Fruit fly (Drosophila melanogaster): ENCODE results near the gene CG7130.

CG7130 gene

DNA sequence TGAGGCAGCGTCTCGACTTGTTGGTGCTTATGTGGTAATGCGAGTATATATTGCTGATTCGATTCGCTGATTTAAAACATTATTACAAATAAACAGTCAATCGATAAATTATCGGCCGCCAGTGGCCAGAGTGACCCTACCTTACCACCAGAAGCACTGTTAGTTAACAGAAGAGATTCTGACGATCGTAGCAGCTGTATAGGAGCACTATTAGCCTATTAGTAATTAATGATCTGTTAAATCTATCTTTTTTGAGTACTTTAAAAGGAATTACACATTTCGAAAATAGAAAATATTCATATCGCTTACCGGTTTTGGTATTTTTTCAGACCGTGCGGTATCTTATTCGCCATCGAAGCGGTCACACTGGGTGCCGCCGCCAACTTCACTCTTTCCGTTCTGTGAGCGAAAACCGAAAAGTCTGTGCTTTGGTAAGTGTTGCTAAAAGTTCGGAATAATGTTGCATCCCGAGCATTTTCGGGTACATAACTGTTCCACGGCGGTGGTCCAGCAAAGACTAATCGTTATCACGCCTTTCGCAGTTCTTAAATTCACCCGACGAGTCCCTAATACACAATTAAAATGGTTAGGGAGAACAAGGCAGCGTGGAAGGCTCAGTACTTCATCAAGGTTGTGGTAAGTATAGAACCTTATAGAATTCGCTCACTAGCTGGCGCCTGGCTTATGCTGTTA lies at the start of gene CG7130, which contains the start of gene RpLP0 (continued):
- TF ChIP-seq CG3163 (GFP tag; optimal IDR thresholded peaks at IDR 0.05): peak; percentile 82
- peak; percentile 90 for TF ChIP-seq CG32532 (GFP tag; IDR thresholded peaks at IDR 0.05)
- peak; percentile 98 for TF ChIP-seq MTF-1 (GFP tag; optimal IDR thresholded peaks at IDR 0.05; ENCODE audit: borderline replicate concordance)
- TF ChIP-seq CG10979 (tag; optimal IDR thresholded peaks at IDR 0.05): peak; percentile 82
- peak; percentile 100 for TF ChIP-seq Ets97D (GFP tag; optimal IDR thresholded peaks at IDR 0.05)
- peak; percentile 85 for TF ChIP-seq Spps (tag; optimal IDR thresholded peaks at IDR 0.05)
- no peak for TF ChIP-seq CG15073 (GFP tag; optimal IDR thresholded peaks at IDR 0.05)
- peak; percentile 41; the same call in 1 of the 2 replicates for TF ChIP-seq CG4360 (GFP tag; IDR thresholded peaks at IDR 0.05)
- TF ChIP-seq CG17385 (GFP tag; optimal IDR thresholded peaks at IDR 0.05): peak; percentile 89
- TF ChIP-seq ap (GFP tag; IDR thresholded peaks at IDR 0.05): peak; percentile 87
- TF ChIP-seq CG6654 (GFP tag; optimal IDR thresholded peaks at IDR 0.05): peak; percentile 81
- peak; percentile 81 for TF ChIP-seq CG2120 (GFP tag; optimal IDR thresholded peaks at IDR 0.05)
- peak; percentile 79 for TF ChIP-seq ranshi (GFP tag; IDR thresholded peaks at IDR 0.05)
- TF ChIP-seq CG31224 (GFP tag; IDR thresholded peaks at IDR 0.05): peak; percentile 75
- peak; percentile 91 for TF ChIP-seq gfzf (GFP tag; optimal IDR thresholded peaks at IDR 0.05)
- peak; percentile 71 for TF ChIP-seq CG4820 (GFP tag; optimal IDR thresholded peaks at IDR 0.05)
- peak; percentile 93 for TF ChIP-seq CrebB (tag; optimal IDR thresholded peaks at IDR 0.05)
- TF ChIP-seq kni (GFP tag; optimal IDR thresholded peaks at IDR 0.05): peak; percentile 93
- peak; percentile 81 for TF ChIP-seq bigmax (GFP tag; optimal IDR thresholded peaks at IDR 0.05)
- peak; percentile 80 for TF ChIP-seq jumu (GFP tag; optimal IDR thresholded peaks at IDR 0.05)
- TF ChIP-seq ci (GFP tag; IDR thresholded peaks at IDR 0.05): peak; percentile 97
- TF ChIP-seq nom (GFP tag; optimal IDR thresholded peaks at IDR 0.05): peak; percentile 86
- peak; percentile 86 for TF ChIP-seq CG31365 (tag; optimal IDR thresholded peaks at IDR 0.05)
- no peak for TF ChIP-seq usp (GFP tag; optimal IDR thresholded peaks at IDR 0.05)
- peak in 1 of 3 experiments; percentile 73 for TF ChIP-seq lola (GFP tag; optimal IDR thresholded peaks at IDR 0.05)
- TF ChIP-seq CG12744 (GFP tag; optimal IDR thresholded peaks at IDR 0.05): peak; percentile 90
- peak; percentile 65 for TF ChIP-seq knrl (GFP tag; IDR thresholded peaks at IDR 0.05; ENCODE audit: partially characterized antibody)
- peak; percentile 97 for TF ChIP-seq CG13775 (GFP tag; optimal IDR thresholded peaks at IDR 0.05)
- TF ChIP-seq CG9727 (GFP tag; optimal IDR thresholded peaks at IDR 0.05): peak; percentile 96
- peak; percentile 69 for TF ChIP-seq CG7928 (GFP tag; optimal IDR thresholded peaks at IDR 0.05)
- peak; percentile 89 for TF ChIP-seq her (GFP tag; optimal IDR thresholded peaks at IDR 0.05)
- peak; percentile 66 for TF ChIP-seq CG16813 (GFP tag; IDR thresholded peaks at IDR 0.05; ENCODE audit: partially characterized antibody)
- peak; percentile 97 for TF ChIP-seq mirr (GFP tag; optimal IDR thresholded peaks at IDR 0.05)
- TF ChIP-seq disco-r (GFP tag; optimal IDR thresholded peaks at IDR 0.05): peak; percentile 93
- peak; percentile 88 for TF ChIP-seq Hey (tag; optimal IDR thresholded peaks at IDR 0.05)
- TF ChIP-seq CG7745 (tag; optimal IDR thresholded peaks at IDR 0.05): peak; percentile 59
- peak; percentile 75 for TF ChIP-seq BEAF-32 (GFP tag; optimal IDR thresholded peaks at IDR 0.05)
- peak; percentile 85 for TF ChIP-seq CG9437 (GFP tag; optimal IDR thresholded peaks at IDR 0.05)
- peak; percentile 78 for TF ChIP-seq CG12942 (GFP tag; optimal IDR thresholded peaks at IDR 0.05)
- TF ChIP-seq ara (GFP tag; IDR thresholded peaks at IDR 0.05): peak; percentile 76
- peak; percentile 79 for TF ChIP-seq CG7372 (GFP tag; IDR thresholded peaks at IDR 0.05)
- peak; percentile 81 for TF ChIP-seq ERR (GFP tag; optimal IDR thresholded peaks at IDR 0.05)
- peak; percentile 86 for TF ChIP-seq CG13123 (GFP tag; optimal IDR thresholded peaks at IDR 0.05)
- peak; percentile 93 for TF ChIP-seq CG18599 (GFP tag; optimal IDR thresholded peaks at IDR 0.05)
- TF ChIP-seq CG8478 (optimal IDR thresholded peaks at IDR 0.05): no peak
- TF ChIP-seq CG13287 (GFP tag; IDR thresholded peaks at IDR 0.05; ENCODE audit: partially characterized antibody): peak; percentile 64
- peak; percentile 87 for TF ChIP-seq scrt (GFP tag; optimal IDR thresholded peaks at IDR 0.05)
- peak; percentile 79; the same call in 2 of the 3 replicates for TF ChIP-seq CG6175 (GFP tag; IDR thresholded peaks at IDR 0.05)
- no peak for TF ChIP-seq Lpt (GFP tag; optimal IDR thresholded peaks at IDR 0.05)

All from whole organism, embryonic.